Worm (Caenorhabditis elegans) whole organism, L2 larva: ENCODE measurements around the gene far-5.

Experiments
- C34F6.9 ChIP-seq: fragments of 150-350 bp; optimal IDR thresholded peaks from 2 replicates; lab custom pipeline; 2014; ENCODE audit warnings: missing biosample characterization, missing genetic modification characterization
- F13H6.1 ChIP-seq: sonication (generic microtip); optimal IDR thresholded peaks from 2 replicates; lab custom pipeline; 2016; ENCODE audit warnings: missing genetic modification characterization, missing compliant biosample characterization
- Y55F3AM.14 ChIP-seq: fragments of 200-800 bp; sonication (Bioruptor generic); optimal IDR thresholded peaks from 2 replicates; lab custom pipeline; 2018; ENCODE audit warnings: mild to moderate bottlenecking, missing genetic modification characterization, missing compliant biosample characterization
- alr-1 ChIP-seq: fragments of 150-350 bp; optimal IDR thresholded peaks from 2 replicates; lab custom pipeline; 2014; ENCODE audit warnings: missing biosample characterization, missing genetic modification characterization
- aly-2 ChIP-seq: fragments of 150-350 bp; optimal IDR thresholded peaks from 2 replicates; lab custom pipeline; 2014; ENCODE audit warnings: missing biosample characterization, missing genetic modification characterization
- ama-1 ChIP-seq: fragments of 150-350 bp; optimal IDR thresholded peaks from 2 replicates; lab custom pipeline; 2018; ENCODE audit warnings: inconsistent platforms
- blmp-1 ChIP-seq: sonication (generic microtip); optimal IDR thresholded peaks from 2 replicates; lab custom pipeline; 2017; ENCODE audit warnings: missing genetic modification characterization, mild to moderate bottlenecking, missing compliant biosample characterization, antibody characterized with exemption, moderate library complexity; ENCODE audit not compliant: insufficient read depth
- ceh-16 ChIP-seq: fragments of 150-350 bp; optimal IDR thresholded peaks from 2 replicates; lab custom pipeline; 2014; ENCODE audit warnings: missing biosample characterization, missing genetic modification characterization
- ceh-82 ChIP-seq: fragments of 150-350 bp; optimal IDR thresholded peaks from 2 replicates; lab custom pipeline; 2014; ENCODE audit warnings: missing biosample characterization, missing genetic modification characterization
- crh-2 ChIP-seq: sonication (generic microtip); optimal IDR thresholded peaks from 2 replicates; lab custom pipeline; 2017; ENCODE audit warnings: missing biosample characterization, missing genetic modification characterization
- dmd-4 ChIP-seq: sonication (generic microtip); optimal IDR thresholded peaks from 2 replicates; lab custom pipeline; 2017; ENCODE audit warnings: missing biosample characterization, missing genetic modification characterization
- elt-1 ChIP-seq: fragments of 150-350 bp; optimal IDR thresholded peaks from 2 replicates; lab custom pipeline; 2014; ENCODE audit warnings: missing biosample characterization, missing genetic modification characterization
- elt-3 ChIP-seq: sonication (generic microtip); optimal IDR thresholded peaks from 2 replicates; lab custom pipeline; 2017; ENCODE audit warnings: missing biosample characterization, missing genetic modification characterization
- gmeb-1 ChIP-seq: fragments of 150-350 bp; optimal IDR thresholded peaks from 2 replicates; lab custom pipeline; 2014; ENCODE audit warnings: missing biosample characterization, missing genetic modification characterization
- lin-11 ChIP-seq: fragments of 150-350 bp; sonication (generic microtip); optimal IDR thresholded peaks from 2 replicates; lab custom pipeline; 2014; ENCODE audit warnings: missing biosample characterization, missing genetic modification characterization, inconsistent platforms, mixed read lengths
- lin-39 ChIP-seq: fragments of 150-350 bp; optimal IDR thresholded peaks from 2 replicates; lab custom pipeline; 2014; ENCODE audit warnings: missing biosample characterization, missing genetic modification reagents, missing genetic modification characterization
- lsy-2 ChIP-seq, 2 experiments: fragments of 150-350 bp in 1 of 2; sonication (generic microtip) in 1 of 2; optimal IDR thresholded peaks; 2 replicates each; lab custom pipeline; 2014 to 2017; ENCODE audit warnings: missing biosample characterization in 2 of 2, missing genetic modification characterization in 2 of 2
- mab-5 ChIP-seq: fragments of 150-350 bp; optimal IDR thresholded peaks from 2 replicates; lab custom pipeline; 2014; ENCODE audit warnings: missing biosample characterization, missing genetic modification characterization
- mdl-1 ChIP-seq, 2 experiments: fragments of 150-350 bp in 1 of 2; sonication (generic microtip) in 1 of 2; optimal IDR thresholded peaks; 2 replicates each; lab custom pipeline; 2017; ENCODE audit warnings: missing biosample characterization in 2 of 2, missing genetic modification characterization in 2 of 2
- nhr-10 ChIP-seq: sonication (generic microtip); optimal IDR thresholded peaks from 2 replicates; lab custom pipeline; 2017; ENCODE audit warnings: missing biosample characterization, missing genetic modification characterization
- nhr-11 ChIP-seq: fragments of 150-350 bp; optimal IDR thresholded peaks from 2 replicates; lab custom pipeline; 2014; ENCODE audit warnings: missing biosample characterization, missing genetic modification characterization
- nhr-12 ChIP-seq: fragments of 150-350 bp; optimal IDR thresholded peaks from 2 replicates; lab custom pipeline; 2014; ENCODE audit warnings: missing biosample characterization, missing genetic modification characterization
- nhr-129 ChIP-seq: fragments of 150-350 bp; optimal IDR thresholded peaks from 2 replicates; lab custom pipeline; 2014; ENCODE audit warnings: missing biosample characterization, missing genetic modification characterization
- nhr-21 ChIP-seq: fragments of 150-350 bp; optimal IDR thresholded peaks from 2 replicates; lab custom pipeline; 2014; ENCODE audit warnings: missing biosample characterization, missing genetic modification characterization
- nhr-23 ChIP-seq: fragments of 150-350 bp; optimal IDR thresholded peaks from 2 replicates; lab custom pipeline; 2014; ENCODE audit warnings: missing biosample characterization, missing genetic modification reagents, missing genetic modification characterization
- nhr-237 ChIP-seq: fragments of 150-350 bp; optimal IDR thresholded peaks from 2 replicates; lab custom pipeline; 2014; ENCODE audit warnings: missing biosample characterization, missing genetic modification characterization
- nhr-25 ChIP-seq: fragments of 150-350 bp; sonication (generic microtip); optimal IDR thresholded peaks from 3 replicates; lab custom pipeline; 2014; ENCODE audit warnings: missing biosample characterization, missing genetic modification characterization
- nhr-77 ChIP-seq: fragments of 150-350 bp; optimal IDR thresholded peaks from 2 replicates; lab custom pipeline; 2014; ENCODE audit warnings: missing biosample characterization, missing genetic modification characterization
- sem-4 ChIP-seq: fragments of 150-350 bp; optimal IDR thresholded peaks from 2 replicates; lab custom pipeline; 2014; ENCODE audit warnings: missing biosample characterization, missing genetic modification reagents, missing genetic modification characterization
- skn-1 ChIP-seq: sonication (generic microtip); optimal IDR thresholded peaks from 2 replicates; lab custom pipeline; 2017; ENCODE audit warnings: missing biosample characterization, missing genetic modification characterization
- sma-3 ChIP-seq: sonication (generic microtip); optimal IDR thresholded peaks from 2 replicates; lab custom pipeline; 2016; ENCODE audit warnings: missing genetic modification reagents, missing genetic modification characterization, missing compliant biosample characterization
- sma-9 ChIP-seq, 2 experiments: fragments of 150-350 bp in 1 of 2; sonication (generic microtip) in 1 of 2; optimal IDR thresholded peaks; 2 replicates each; lab custom pipeline; 2014 to 2016; ENCODE audit warnings: missing genetic modification characterization in 2 of 2, mild to moderate bottlenecking in 1 of 2, missing biosample characterization in 1 of 2, missing compliant biosample characterization in 1 of 2, missing genetic modification reagents in 1 of 2, moderate library complexity in 1 of 2
- snpc-4 ChIP-seq: fragments of 150-350 bp; optimal IDR thresholded peaks from 2 replicates; lab custom pipeline; 2014; ENCODE audit warnings: missing biosample characterization, missing genetic modification characterization
- unc-39 ChIP-seq: fragments of 150-350 bp; optimal IDR thresholded peaks from 2 replicates; lab custom pipeline; 2014; ENCODE audit warnings: missing biosample characterization, missing genetic modification characterization
- unc-62 ChIP-seq: fragments of 150-350 bp; optimal IDR thresholded peaks from 2 replicates; lab custom pipeline; 2014; ENCODE audit warnings: missing biosample characterization, missing genetic modification reagents, missing genetic modification characterization
- zag-1 ChIP-seq: fragments of 150-350 bp; optimal IDR thresholded peaks from 2 replicates; lab custom pipeline; 2014; ENCODE audit warnings: missing biosample characterization, missing genetic modification characterization
- ztf-1 ChIP-seq: fragments of 200-800 bp; sonication (Bioruptor generic); conservative IDR thresholded peaks from 2 replicates; pipeline ENCODE4 v1.3.6; 2022; ENCODE audit warnings: missing genetic modification characterization, missing compliant biosample characterization
- ztf-4 ChIP-seq: fragments of 150-350 bp; optimal IDR thresholded peaks from 2 replicates; lab custom pipeline; 2014; ENCODE audit warnings: missing biosample characterization, missing genetic modification characterization

The far-5 gene

ce11 chrV:13018761-13019160 is 23.4 kb downstream of the far-5 start, which contains the start of gene fmi-1:
TSS of gene fmi-1 (plus strand) at chrV:13019061.
- TF ChIP-seq ceh-82 (tag; lab: Kevin White, UChicago) (no peak), sma-9 (GFP tag; optimal IDR thresholded peaks at IDR 0.05; lab: Kevin White, UChicago) (no peak), sma-9 (tag; optimal IDR thresholded peaks at IDR 0.05; lab: Kevin White, UChicago) (no peak), nhr-23 (tag; lab: Kevin White, UChicago) (no peak), nhr-237 (tag; lab: Kevin White, UChicago) (no peak), nhr-77 (no peak), nhr-12 (tag; lab: Kevin White, UChicago) (no peak), sma-3 (GFP tag; lab: Kevin White, UChicago) (no peak), lin-39 (tag; lab: Kevin White, UChicago) (no peak), mab-5 (tag; lab: Kevin White, UChicago) (no peak), crh-2 (tag; lab: Kevin White, UChicago) (no peak), snpc-4 (tag; lab: Kevin White, UChicago) (no peak), mdl-1 (tag; optimal IDR thresholded peaks at IDR 0.05; lab: Kevin White, UChicago) (no peak), nhr-10 (no peak), ceh-16 (no peak)

DNA sequence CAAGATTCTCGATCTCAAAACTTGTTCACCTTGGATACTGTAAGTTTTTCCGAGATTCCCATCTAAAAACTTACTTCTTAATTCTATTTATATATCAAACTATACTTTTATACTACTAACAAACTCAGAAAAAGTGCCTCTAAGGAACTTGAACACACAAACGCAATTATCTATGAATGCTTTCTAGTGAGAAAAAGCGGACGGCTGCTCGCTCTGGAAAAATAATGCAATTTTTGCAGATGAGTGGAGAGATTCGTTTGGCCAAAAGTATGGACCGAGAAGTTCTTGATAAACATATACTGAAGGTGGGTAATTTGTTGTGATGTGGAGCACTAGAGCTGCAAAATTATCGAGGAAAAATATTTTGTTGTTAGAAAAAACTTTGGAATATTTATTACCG is 24.6 kb downstream of the far-5 start:
- TF ChIP-seq nhr-10 = no peak
- TF ChIP-seq alr-1 = no peak
- no peak for TF ChIP-seq C34F6.9 (tag; lab: Kevin White, UChicago)
- TF ChIP-seq elt-1 = no peak
- no peak for TF ChIP-seq crh-2 (tag; lab: Kevin White, UChicago)
- TF ChIP-seq nhr-25 = no peak

DNA sequence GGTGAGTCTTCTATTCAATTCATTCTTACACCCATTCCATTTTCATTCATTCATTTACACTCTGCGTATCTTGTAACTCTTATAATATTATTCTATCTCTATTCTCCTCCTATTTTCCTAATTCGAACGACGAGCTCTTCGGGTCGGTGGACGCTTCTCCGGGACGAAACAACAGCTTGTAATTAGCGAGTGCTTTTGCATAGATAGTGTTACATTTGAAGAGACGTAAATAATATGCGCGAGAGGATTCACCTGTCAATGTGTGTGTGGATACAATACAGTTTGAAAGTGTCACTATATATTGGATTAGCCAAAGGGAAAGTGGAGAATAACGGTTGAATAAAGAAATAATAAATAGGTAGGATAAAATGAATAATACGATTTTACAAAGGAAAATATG is 25.3 kb downstream of the far-5 start:
- no peak for TF ChIP-seq C34F6.9 (tag; lab: Kevin White, UChicago)
- no peak for TF ChIP-seq lsy-2 (tag; optimal IDR thresholded peaks at IDR 0.05; lab: Kevin White, UChicago)
- TF ChIP-seq ama-1 (lab: Kevin White, UChicago) = no peak
- no peak for TF ChIP-seq skn-1 (tag; lab: Kevin White, UChicago)
- no peak for TF ChIP-seq sma-3 (GFP tag; lab: Kevin White, UChicago)
- TF ChIP-seq blmp-1 (tag; lab: Kevin White, UChicago) = no peak
- no peak for TF ChIP-seq nhr-10
- TF ChIP-seq sma-9 (GFP tag; optimal IDR thresholded peaks at IDR 0.05; lab: Kevin White, UChicago) = no peak
- no peak for TF ChIP-seq sma-9 (tag; optimal IDR thresholded peaks at IDR 0.05; lab: Kevin White, UChicago)
- TF ChIP-seq Y55F3AM.14 = no peak
- no peak for TF ChIP-seq zag-1 (tag; lab: Kevin White, UChicago)
- TF ChIP-seq sem-4 (tag; lab: Kevin White, UChicago) = no peak
- no peak for TF ChIP-seq F13H6.1 (tag; lab: Kevin White, UChicago)
- no peak for TF ChIP-seq lin-11 (tag; lab: Kevin White, UChicago)
- TF ChIP-seq unc-39 (tag; lab: Kevin White, UChicago) = no peak
- no peak for TF ChIP-seq alr-1
- TF ChIP-seq ztf-4 (tag; lab: Kevin White, UChicago) = no peak
- no peak for TF ChIP-seq ceh-82 (tag; lab: Kevin White, UChicago)
- no peak for TF ChIP-seq elt-1
- TF ChIP-seq ztf-1 (GFP tag; lab: Robert Waterston, UW) = no peak
- no peak for TF ChIP-seq dmd-4 (tag; lab: Kevin White, UChicago)

ce11 chrV:13021540-13021939 is 26.2 kb downstream of the far-5 start:
- no peak for TF ChIP-seq elt-3
- no peak for TF ChIP-seq nhr-23 (tag; lab: Kevin White, UChicago)
- no peak for TF ChIP-seq nhr-237 (tag; lab: Kevin White, UChicago)
- TF ChIP-seq gmeb-1 (tag; lab: Kevin White, UChicago) = no peak
- no peak for TF ChIP-seq lin-11 (tag; lab: Kevin White, UChicago)
- no peak for TF ChIP-seq nhr-21 (tag; lab: Kevin White, UChicago)
- no peak for TF ChIP-seq aly-2
- no peak for TF ChIP-seq skn-1 (tag; lab: Kevin White, UChicago)
- no peak for TF ChIP-seq nhr-129 (tag; lab: Kevin White, UChicago)
- TF ChIP-seq unc-62 (GFP tag; lab: Kevin White, UChicago) = no peak
- no peak for TF ChIP-seq lin-39 (tag; lab: Kevin White, UChicago)
- no peak for TF ChIP-seq blmp-1 (tag; lab: Kevin White, UChicago)
- TF ChIP-seq nhr-11 (tag; lab: Kevin White, UChicago) = no peak
- no peak for TF ChIP-seq mdl-1 (tag; optimal IDR thresholded peaks at IDR 0.05; lab: Kevin White, UChicago)
- no peak for TF ChIP-seq nhr-77
- TF ChIP-seq, all 48 proteins: peak for 0
